Worm (Caenorhabditis elegans) whole organism, young adult: ENCODE results near the gene enol-1.

Experiments used
- B0261.1 ChIP-seq: sonication (generic microtip); optimal IDR thresholded peaks from 2 replicates; lab custom pipeline; 2016; ENCODE audit warnings: mild to moderate bottlenecking, missing genetic modification characterization, moderate library complexity, missing compliant biosample characterization
- B0336.3 ChIP-seq: fragments of 200-800 bp; sonication (Bioruptor generic); IDR thresholded peaks from 2 replicates; pipeline ENCODE4 v1.3.6; 2022; ENCODE audit warnings: missing genetic modification characterization, missing compliant biosample characterization
- hrde-1 ChIP-seq: sonication (generic microtip); optimal IDR thresholded peaks from 2 replicates; lab custom pipeline; 2016; ENCODE audit warnings: missing genetic modification characterization, mild to moderate bottlenecking, missing compliant biosample characterization, moderate library complexity, missing genotype, missing genetic modification reagents, borderline replicate concordance
- madf-10 ChIP-seq: sonication (generic microtip); optimal IDR thresholded peaks from 2 replicates; lab custom pipeline; 2016; ENCODE audit warnings: mild to moderate bottlenecking, missing genetic modification characterization, missing compliant biosample characterization
- madf-3 ChIP-seq: fragments of 200-800 bp; sonication (Bioruptor generic); IDR thresholded peaks from 2 replicates; pipeline ENCODE4 v1.3.6; 2022; ENCODE audit warnings: missing genetic modification reagents, missing genetic modification characterization, missing compliant biosample characterization
- mes-4 ChIP-seq: sonication (generic microtip); optimal IDR thresholded peaks from 2 replicates; lab custom pipeline; 2016; ENCODE audit warnings: missing genotype, missing genetic modification characterization, missing compliant biosample characterization
- nfyb-1 ChIP-seq: fragments of 200-800 bp; sonication (Bioruptor generic); IDR thresholded peaks from 2 replicates; pipeline ENCODE4 v1.3.6; 2022; ENCODE audit warnings: missing genetic modification reagents, missing genetic modification characterization, missing compliant biosample characterization
- unc-62 ChIP-seq: fragments of 150-350 bp; optimal IDR thresholded peaks from 2 replicates; lab custom pipeline; 2014; ENCODE audit warnings: missing biosample characterization, missing genetic modification reagents, missing genetic modification characterization

ce11 chrII:8938907-8939622, 8.3 kb downstream of the enol-1 start:
- TF ChIP-seq mes-4 (tag; lab: Kevin White, UChicago) (no peak), nfyb-1 (GFP tag; lab: Robert Waterston, UW) (peak; percentile 62; the same call in 1 of the 2 replicates), B0261.1 (no peak), B0336.3 (GFP tag; lab: Robert Waterston, UW) (0 out of 2 replicates have a peak, but pooled peaks have one; percentile 21), unc-62 (no peak), hrde-1 (peak; percentile 84), madf-10 (tag; lab: Kevin White, UChicago) (no peak), madf-3 (0 out of 2 replicates have a peak, but pooled peaks have one; percentile 22)
